Worm (Caenorhabditis elegans): ENCODE measurements around the gene frpr-7.
"Not testable (repeated sequence)": the region's sequence is repeated elsewhere in the genome, so short reads cannot be mapped to it uniquely, and the experiment has no call there.

Gene frpr-7

ce11 chrX:17562195-17562594, 17.5 kb downstream of the frpr-7 start:
- TF ChIP-seq unc-62 (GFP tag; optimal IDR thresholded peaks at IDR 0.05), result no peak

- no peak for TF ChIP-seq unc-62 (GFP tag; optimal IDR thresholded peaks at IDR 0.05)
These were observed 25.9 kb downstream of the frpr-7 start for ce11 chrX:17553772-17554171.

ce11 chrX:17550755-17551154, 28.9 kb downstream of the frpr-7 start, which contains the start of gene hlh-28:
hlh-28 (plus strand) TSS chrX:17551055.
- not testable (repeated sequence) for TF ChIP-seq unc-62 (GFP tag; optimal IDR thresholded peaks at IDR 0.05)

- TF ChIP-seq unc-62 (GFP tag; optimal IDR thresholded peaks at IDR 0.05), result not testable (repeated sequence)
These were observed 31.1 kb downstream of the frpr-7 start, which contains the start of gene hlh-29 for ce11 chrX:17548539-17548938. hlh-29 (minus strand) TSS chrX:17548639.

ce11 chrX:17545498-17545897, 34.2 kb downstream of the frpr-7 start:
- no peak for TF ChIP-seq unc-62 (GFP tag; optimal IDR thresholded peaks at IDR 0.05)

- no peak for TF ChIP-seq unc-62 (GFP tag; optimal IDR thresholded peaks at IDR 0.05)
These were observed 35.2 kb downstream of the frpr-7 start for ce11 chrX:17544349-17544936.

ce11 chrX:17539968-17540367, 39.7 kb downstream of the frpr-7 start:
- TF ChIP-seq unc-62 (GFP tag; optimal IDR thresholded peaks at IDR 0.05), result no peak

ce11 chrX:17537568-17537967, 42.1 kb downstream of the frpr-7 start:
- TF ChIP-seq unc-62 (GFP tag; optimal IDR thresholded peaks at IDR 0.05), result no peak

- TF ChIP-seq unc-62 (GFP tag; optimal IDR thresholded peaks at IDR 0.05), result no peak
These were observed 44.8 kb downstream of the frpr-7 start for ce11 chrX:17534877-17535276.

- no peak for TF ChIP-seq unc-62 (GFP tag; optimal IDR thresholded peaks at IDR 0.05)
These were observed 45.6 kb downstream of the frpr-7 start, which contains the start of gene F31A3.3 for ce11 chrX:17534014-17534465. F31A3.3 (minus strand) TSS chrX:17534064.

ce11 chrX:17528068-17528467, 51.6 kb downstream of the frpr-7 start, which contains the start of gene sup-10:
sup-10 (plus strand) TSS chrX:17528344.
- no peak for TF ChIP-seq unc-62 (GFP tag; optimal IDR thresholded peaks at IDR 0.05)

ce11 chrX:17527377-17527776, 52.3 kb downstream of the frpr-7 start:
- no peak for TF ChIP-seq unc-62 (GFP tag; optimal IDR thresholded peaks at IDR 0.05)

ce11 chrX:17521425-17521824, 58.3 kb downstream of the frpr-7 start:
- TF ChIP-seq unc-62 (GFP tag; optimal IDR thresholded peaks at IDR 0.05), result no peak

- no peak for TF ChIP-seq unc-62 (GFP tag; optimal IDR thresholded peaks at IDR 0.05)
These were observed 60.2 kb downstream of the frpr-7 start for ce11 chrX:17519476-17519875.

ce11 chrX:17518293-17518692, 61.4 kb downstream of the frpr-7 start:
- no peak for TF ChIP-seq unc-62 (GFP tag; optimal IDR thresholded peaks at IDR 0.05)

- TF ChIP-seq unc-62 (GFP tag; optimal IDR thresholded peaks at IDR 0.05), result no peak
These were observed 61.8 kb downstream of the frpr-7 start for ce11 chrX:17517872-17518271.
